8 worm cellular contexts compared by ENCODE assay signal in the genomic region with DNA sequence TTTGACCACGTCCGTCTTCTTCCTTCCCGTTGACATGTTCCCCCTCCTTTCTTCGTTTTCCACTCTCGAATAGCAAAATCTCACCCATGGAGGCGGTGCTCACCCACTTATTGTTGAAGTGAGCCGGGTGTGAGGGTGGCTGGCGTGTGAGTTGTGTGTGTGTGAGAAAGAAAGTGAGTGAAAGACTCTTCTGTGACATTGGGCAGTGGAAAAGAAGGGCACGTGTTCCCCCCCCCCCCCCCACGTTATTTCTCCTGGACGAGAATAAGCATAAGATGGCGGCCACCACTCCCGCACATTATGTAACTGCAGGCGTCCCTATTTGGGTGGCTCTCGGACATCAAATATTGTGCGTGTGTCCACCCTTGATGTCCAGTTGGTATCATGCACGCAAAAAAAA.
A peak's percentile ranks its signal among the peaks of the same experiment; 100 is the strongest.
TF ChIP-seq lines count a peak whose summit lies in the region.

No protein-coding gene starts in this region.

TF ChIP-seq in whole organism, L1 larva, 84 proteins besides CTCF, POLR2A, EP300 and RAD21:
- peak; percentile 57 for TF ChIP-seq lin-14 (GFP tag; optimal IDR thresholded peaks at IDR 0.05; lab: Kevin White, UChicago)
- 0 out of 2 replicates have a peak, but pooled peaks have one; percentile 30 for TF ChIP-seq mab-9 (GFP tag; IDR thresholded peaks at IDR 0.05; lab: Robert Waterston, UW)
- no peak for TF ChIP-seq unc-98 (GFP tag; IDR thresholded peaks at IDR 0.05; lab: Robert Waterston, UW)
- peak; percentile 44 for TF ChIP-seq fkh-8 (tag; optimal IDR thresholded peaks at IDR 0.05; lab: Kevin White, UChicago)

TF ChIP-seq in whole organism, L2 larva, 48 proteins besides CTCF, POLR2A, EP300 and RAD21:
- TF ChIP-seq Y55F3AM.14 (GFP tag; optimal IDR thresholded peaks at IDR 0.05; lab: Kevin White, UChicago) (peak; percentile 2), nhr-6 (tag; optimal IDR thresholded peaks at IDR 0.05; lab: Kevin White, UChicago) (no peak), unc-62 (GFP tag; optimal IDR thresholded peaks at IDR 0.05; lab: Kevin White, UChicago) (no peak), sem-4 (tag; optimal IDR thresholded peaks at IDR 0.05; lab: Kevin White, UChicago) (no peak), C34F6.9 (tag; optimal IDR thresholded peaks at IDR 0.05; lab: Kevin White, UChicago) (no peak), skn-1 (tag; optimal IDR thresholded peaks at IDR 0.05; lab: Kevin White, UChicago) (no peak)

TF ChIP-seq in whole organism, L4 larva, 104 proteins besides CTCF, POLR2A, EP300 and RAD21:
- TF ChIP-seq unc-62 (GFP tag; optimal IDR thresholded peaks at IDR 0.05 in 1 of 2; lab: Kevin White, UChicago), result no peak
- TF ChIP-seq unc-62 (tag; optimal IDR thresholded peaks at IDR 0.05; lab: Kevin White, UChicago), result no peak
- peak; percentile 48 for TF ChIP-seq aha-1 (tag; lab: Kevin White, UChicago)
- TF ChIP-seq F44E2.7 (GFP tag; IDR thresholded peaks at IDR 0.05; lab: Robert Waterston, UW), result no peak
- TF ChIP-seq php-3 (GFP tag; IDR thresholded peaks at IDR 0.05; lab: Robert Waterston, UW), result no peak
- no peak for TF ChIP-seq dmd-8 (GFP tag; IDR thresholded peaks at IDR 0.05; lab: Robert Waterston, UW)
- peak; percentile 20 for TF ChIP-seq hlh-30 (tag; optimal IDR thresholded peaks at IDR 0.05; lab: Kevin White, UChicago; ENCODE audit: insufficient read depth)
- no peak for TF ChIP-seq nhr-42 (GFP tag; IDR thresholded peaks at IDR 0.05; lab: Robert Waterston, UW)

TF ChIP-seq in whole organism, early embryonic, 17 proteins besides CTCF, POLR2A, EP300 and RAD21:
- TF ChIP-seq B0310.2 (tag; optimal IDR thresholded peaks at IDR 0.05; lab: Kevin White, UChicago) (peak; percentile 37), ets-7 (tag; optimal IDR thresholded peaks at IDR 0.05; lab: Kevin White, UChicago) (no peak)
TF ChIP-seq in whole organism, early embryonic: peak in this region for 1.

TF ChIP-seq in whole organism, late embryonic, 69 proteins besides CTCF, POLR2A, EP300 and RAD21:
- peak; percentile 75 for TF ChIP-seq ceh-19 (GFP tag; optimal IDR thresholded peaks at IDR 0.05; lab: Kevin White, UChicago)
- no peak for TF ChIP-seq ceh-48 (tag; optimal IDR thresholded peaks at IDR 0.05; lab: Kevin White, UChicago)
- TF ChIP-seq F13H6.1 (tag; optimal IDR thresholded peaks at IDR 0.05; lab: Kevin White, UChicago), result no peak
- TF ChIP-seq pqm-1 (tag; optimal IDR thresholded peaks at IDR 0.05; lab: Kevin White, UChicago), result no peak
- no peak for TF ChIP-seq tbx-2 (tag; optimal IDR thresholded peaks at IDR 0.05; lab: Kevin White, UChicago)
- TF ChIP-seq sox-2 (GFP tag; IDR thresholded peaks at IDR 0.05; lab: Robert Waterston, UW), result 0 out of 2 replicates have a peak, but pooled peaks have one; percentile 6
- no peak for TF ChIP-seq sox-4 (tag; optimal IDR thresholded peaks at IDR 0.05; lab: Kevin White, UChicago)
- TF ChIP-seq pha-4 (tag; optimal IDR thresholded peaks at IDR 0.05; lab: Kevin White, UChicago), result no peak
- TF ChIP-seq C08G9.2 (tag; optimal IDR thresholded peaks at IDR 0.05; lab: Kevin White, UChicago), result no peak
- TF ChIP-seq K02D7.2 (tag; optimal IDR thresholded peaks at IDR 0.05; lab: Kevin White, UChicago), result no peak
- no peak for TF ChIP-seq ceh-22 (tag; optimal IDR thresholded peaks at IDR 0.05; lab: Kevin White, UChicago)
- TF ChIP-seq gmeb-2 (tag; optimal IDR thresholded peaks at IDR 0.05; lab: Kevin White, UChicago), result no peak
TF ChIP-seq in whole organism, late embryonic: peak in this region for 2.

TF ChIP-seq in whole organism, midembryonic, 9 proteins besides CTCF, POLR2A, EP300 and RAD21:
- 0 out of 2 replicates have a peak, but pooled peaks have one; percentile 14 for TF ChIP-seq ztf-23 (GFP tag; IDR thresholded peaks at IDR 0.05; lab: Robert Waterston, UW)
- TF ChIP-seq cog-1 (tag; optimal IDR thresholded peaks at IDR 0.05; lab: Kevin White, UChicago), result no peak
- no peak for TF ChIP-seq T22C8.4 (GFP tag; IDR thresholded peaks at IDR 0.05; lab: Robert Waterston, UW)
- peak; percentile 57; the same call in 1 of the 2 replicates for TF ChIP-seq flt-1 (GFP tag; IDR thresholded peaks at IDR 0.05; lab: Robert Waterston, UW)
- no peak; the same call in 1 of the 2 replicates for TF ChIP-seq tab-1 (GFP tag; IDR thresholded peaks at IDR 0.05; lab: Robert Waterston, UW)
- no peak for TF ChIP-seq ref-1 (GFP tag; conservative IDR thresholded peaks at IDR 0.05; lab: Robert Waterston, UW)
- TF ChIP-seq ztf-29 (GFP tag; IDR thresholded peaks at IDR 0.05; lab: Robert Waterston, UW), result no peak
- no peak for TF ChIP-seq med-1 (GFP tag; optimal IDR thresholded peaks at IDR 0.05; lab: Kevin White, UChicago; ENCODE audit: insufficient read depth)
TF ChIP-seq in whole organism, midembryonic: peak in this region for 2.

TF ChIP-seq in whole organism, mixed stage, embryonic, 35 proteins besides CTCF, POLR2A, EP300 and RAD21:
- peak; percentile 4 for TF ChIP-seq ces-1 (GFP tag; optimal IDR thresholded peaks at IDR 0.05; lab: Kevin White, UChicago)
- TF ChIP-seq sptf-1 (tag; optimal IDR thresholded peaks at IDR 0.05; lab: Kevin White, UChicago), result peak; percentile 84
- no peak for TF ChIP-seq nhr-76 (tag; optimal IDR thresholded peaks at IDR 0.05; lab: Kevin White, UChicago)

TF ChIP-seq in whole organism, young adult, 124 proteins besides CTCF, POLR2A, EP300 and RAD21:
- TF ChIP-seq lag-1 (GFP tag; IDR thresholded peaks at IDR 0.05; lab: Robert Waterston, UW), result 0 out of 2 replicates have a peak, but pooled peaks have one; percentile 10
- TF ChIP-seq pbrm-1 (GFP tag; IDR thresholded peaks at IDR 0.05; lab: Robert Waterston, UW), result no peak
